Worm (Caenorhabditis elegans) whole organism, L4 larva: Measurements from ENCODE around the gene F28B12.1.

Experiments
- F10B5.3 ChIP-seq: sonication (generic microtip); optimal IDR thresholded peaks from 2 replicates; lab custom pipeline; 2016; ENCODE audit warnings: mild to moderate bottlenecking, missing genetic modification characterization, missing compliant biosample characterization
- F44E2.7 ChIP-seq: fragments of 200-800 bp; sonication (Bioruptor generic); IDR thresholded peaks from 2 replicates; pipeline ENCODE4 v2.1.2; 2022; ENCODE audit warnings: missing genetic modification characterization, missing compliant biosample characterization
- aha-1 ChIP-seq: fragments of 150-350 bp; peaks from one replicate; lab custom pipeline; 2014; ENCODE audit warnings: missing biosample characterization, missing genetic modification characterization
- aly-2 ChIP-seq: sonication (generic microtip); optimal IDR thresholded peaks from 2 replicates; lab custom pipeline; 2018; ENCODE audit warnings: missing biosample characterization, missing genetic modification characterization
- ama-1 ChIP-seq: fragments of 150-350 bp; optimal IDR thresholded peaks from 2 replicates; lab custom pipeline; 2014; ENCODE audit warnings: inconsistent platforms, mixed read lengths
- ceh-20 ChIP-seq: fragments of 200-800 bp; sonication (Bioruptor generic); IDR thresholded peaks from 2 replicates; pipeline ENCODE4 v1.3.6; 2022; ENCODE audit warnings: missing genetic modification reagents, missing genetic modification characterization, missing compliant biosample characterization
- ceh-32 ChIP-seq: sonication (generic microtip); optimal IDR thresholded peaks from 2 replicates; lab custom pipeline; 2016; ENCODE audit warnings: mild to moderate bottlenecking, missing genetic modification characterization, missing compliant biosample characterization; ENCODE audit not compliant: poor library complexity
- ces-1 ChIP-seq: fragments of 150-350 bp; sonication (generic microtip); optimal IDR thresholded peaks from 4 replicates; lab custom pipeline; 2014; ENCODE audit warnings: missing biosample characterization, missing genetic modification reagents, missing genetic modification characterization
- ctbp-1 ChIP-seq: fragments of 200-800 bp; sonication (Bioruptor generic); IDR thresholded peaks from 2 replicates; pipeline ENCODE4 v1.3.6; 2022; ENCODE audit warnings: missing genetic modification reagents, missing genetic modification characterization, missing compliant biosample characterization
- daf-16 ChIP-seq, 3 experiments: sonication (generic microtip); optimal IDR thresholded peaks; 2 replicates each; lab custom pipeline; 2016 to 2017; ENCODE audit warnings: missing genetic modification characterization in 3 of 3, missing genetic modification reagents in 3 of 3, mild to moderate bottlenecking in 2 of 3, missing compliant biosample characterization in 2 of 3, missing biosample characterization in 1 of 3, moderate library complexity in 1 of 3
- daf-8 ChIP-seq: fragments of 200-800 bp; sonication (Bioruptor generic); IDR thresholded peaks from 2 replicates; pipeline ENCODE4 v1.3.6; 2022; ENCODE audit warnings: missing genetic modification characterization, missing compliant biosample characterization
- dpl-1 ChIP-seq: fragments of 150-350 bp; optimal IDR thresholded peaks from 2 replicates; lab custom pipeline; 2014; ENCODE audit warnings: missing biosample characterization, missing genetic modification reagents, missing genetic modification characterization
- dve-1 ChIP-seq: sonication (generic microtip); optimal IDR thresholded peaks from 2 replicates; lab custom pipeline; 2017; ENCODE audit warnings: antibody characterized with exemption, mild to moderate bottlenecking, missing genetic modification characterization, missing compliant biosample characterization; ENCODE audit not compliant: insufficient read depth
- egl-43 ChIP-seq: fragments of 200-800 bp; sonication (Bioruptor generic); IDR thresholded peaks from 2 replicates; pipeline ENCODE4 v1.3.6; 2022; ENCODE audit warnings: missing genetic modification reagents, missing genetic modification characterization, missing compliant biosample characterization
- hif-1 ChIP-seq, 2 experiments: sonication (generic microtip); optimal IDR thresholded peaks; 2 replicates each; lab custom pipeline; 2016 to 2017; ENCODE audit warnings: missing compliant biosample characterization in 2 of 2, missing genetic modification characterization in 2 of 2, missing genetic modification reagents in 2 of 2, missing genotype in 2 of 2, mild to moderate bottlenecking in 1 of 2
- hlh-11 ChIP-seq: fragments of 200-800 bp; sonication (Bioruptor generic); optimal IDR thresholded peaks from 2 replicates; lab custom pipeline; 2018; ENCODE audit warnings: mild to moderate bottlenecking, missing genetic modification characterization, missing compliant biosample characterization
- hlh-30 ChIP-seq: sonication (generic microtip); optimal IDR thresholded peaks from 2 replicates; lab custom pipeline; 2017; ENCODE audit warnings: antibody characterized with exemption, mild to moderate bottlenecking, missing genetic modification characterization, missing compliant biosample characterization; ENCODE audit not compliant: insufficient read depth
- hmg-1.1 ChIP-seq: fragments of 200-800 bp; sonication (Bioruptor generic); IDR thresholded peaks from 2 replicates; pipeline ENCODE4 v1.3.6; 2022; ENCODE audit warnings: missing genetic modification reagents, missing genetic modification characterization, missing compliant biosample characterization
- jun-1 ChIP-seq: fragments of 150-350 bp; optimal IDR thresholded peaks from 2 replicates; lab custom pipeline; 2014; ENCODE audit warnings: missing biosample characterization, missing genetic modification reagents, missing genetic modification characterization
- lin-1 ChIP-seq: fragments of 200-800 bp; sonication (Bioruptor generic); IDR thresholded peaks from 2 replicates; pipeline ENCODE4 v1.3.6; 2022; ENCODE audit warnings: missing genetic modification reagents, missing genetic modification characterization, missing compliant biosample characterization
- lin-29 ChIP-seq: fragments of 200-800 bp; sonication (Bioruptor generic); IDR thresholded peaks from 2 replicates; pipeline ENCODE4 v1.3.6; 2022; ENCODE audit warnings: missing genetic modification reagents, missing genetic modification characterization, missing compliant biosample characterization
- lin-38 ChIP-seq: fragments of 200-800 bp; sonication (Bioruptor generic); IDR thresholded peaks from 2 replicates; pipeline ENCODE4 v1.3.6; 2022; ENCODE audit warnings: missing genetic modification reagents, missing genetic modification characterization, missing compliant biosample characterization
- lin-39 ChIP-seq: fragments of 150-350 bp; optimal IDR thresholded peaks from 2 replicates; lab custom pipeline; 2014; ENCODE audit warnings: missing biosample characterization, missing genetic modification reagents, missing genetic modification characterization
- lir-3 ChIP-seq: sonication (generic microtip); optimal IDR thresholded peaks from 2 replicates; lab custom pipeline; 2016; ENCODE audit warnings: mild to moderate bottlenecking, missing genetic modification characterization, missing compliant biosample characterization
- lsy-2 ChIP-seq, 2 experiments: fragments of 150-350 bp in 1 of 2; sonication (generic microtip) in 1 of 2; optimal IDR thresholded peaks; 2 replicates each; lab custom pipeline; 2014 to 2017; ENCODE audit warnings: missing biosample characterization in 2 of 2, missing genetic modification characterization in 2 of 2
- madf-9 ChIP-seq: fragments of 200-800 bp; sonication (Bioruptor generic); conservative IDR thresholded peaks from 2 replicates; pipeline ENCODE4 v1.3.6; 2022; ENCODE audit warnings: missing genetic modification reagents, missing genetic modification characterization, missing compliant biosample characterization
- mdl-1 ChIP-seq, 2 experiments: fragments of 150-350 bp in 1 of 2; sonication (generic microtip) in 1 of 2; optimal IDR thresholded peaks; 2 replicates each; lab custom pipeline; 2014 to 2017; ENCODE audit warnings: missing biosample characterization in 2 of 2, missing genetic modification characterization in 2 of 2
- mdt-29 ChIP-seq: fragments of 200-800 bp; sonication (Bioruptor generic); IDR thresholded peaks from 2 replicates; pipeline ENCODE4 v1.3.6; 2022; ENCODE audit warnings: missing genetic modification reagents, missing genetic modification characterization, missing compliant biosample characterization
- mep-1 ChIP-seq: fragments of 150-350 bp; sonication (generic microtip); optimal IDR thresholded peaks from 3 replicates; lab custom pipeline; 2014; ENCODE audit warnings: missing biosample characterization, missing genetic modification characterization
- nhr-10 ChIP-seq: fragments of 150-350 bp; optimal IDR thresholded peaks from 2 replicates; lab custom pipeline; 2014; ENCODE audit warnings: missing biosample characterization, missing genetic modification characterization
- nhr-102 ChIP-seq: sonication (generic microtip); optimal IDR thresholded peaks from 2 replicates; lab custom pipeline; 2016; ENCODE audit warnings: mild to moderate bottlenecking, missing genetic modification characterization, moderate library complexity, missing compliant biosample characterization
- nhr-11 ChIP-seq: fragments of 150-350 bp; optimal IDR thresholded peaks from 2 replicates; lab custom pipeline; 2014; ENCODE audit warnings: missing biosample characterization, missing genetic modification characterization
- nhr-111 ChIP-seq: fragments of 200-800 bp; sonication (Bioruptor generic); optimal IDR thresholded peaks from 2 replicates; lab custom pipeline; 2018; ENCODE audit warnings: mild to moderate bottlenecking, missing genetic modification characterization, missing compliant biosample characterization
- nhr-28 ChIP-seq: fragments of 150-350 bp; optimal IDR thresholded peaks from 2 replicates; lab custom pipeline; 2014; ENCODE audit warnings: missing biosample characterization, missing genetic modification characterization
- nhr-48 ChIP-seq: sonication (generic microtip); optimal IDR thresholded peaks from 2 replicates; lab custom pipeline; 2016; ENCODE audit warnings: mild to moderate bottlenecking, missing genetic modification characterization, missing compliant biosample characterization
- nhr-76 ChIP-seq: fragments of 150-350 bp; optimal IDR thresholded peaks from 2 replicates; lab custom pipeline; 2014; ENCODE audit warnings: missing biosample characterization, missing genetic modification characterization
- pqm-1 ChIP-seq: sonication (generic microtip); optimal IDR thresholded peaks from 2 replicates; lab custom pipeline; 2017; ENCODE audit warnings: missing biosample characterization, missing genetic modification characterization
- rbr-2 ChIP-seq: sonication (generic microtip); optimal IDR thresholded peaks from 2 replicates; lab custom pipeline; 2016; ENCODE audit warnings: missing genotype, missing genetic modification characterization, missing compliant biosample characterization
- set-16 ChIP-seq: fragments of 200-800 bp; sonication (Bioruptor generic); IDR thresholded peaks from 2 replicates; pipeline ENCODE4 v1.3.6; 2022; ENCODE audit warnings: missing genetic modification reagents, missing genetic modification characterization, missing compliant biosample characterization
- spr-1 ChIP-seq: sonication (generic microtip); optimal IDR thresholded peaks from 2 replicates; lab custom pipeline; 2016; ENCODE audit warnings: mild to moderate bottlenecking, missing genetic modification characterization, missing compliant biosample characterization
- spr-3 ChIP-seq: fragments of 200-800 bp; sonication (Bioruptor generic); optimal IDR thresholded peaks from 2 replicates; lab custom pipeline; 2018; ENCODE audit warnings: mild to moderate bottlenecking, missing genetic modification characterization, missing compliant biosample characterization
- tag-97 ChIP-seq: fragments of 200-800 bp; sonication (Bioruptor generic); IDR thresholded peaks from 2 replicates; pipeline ENCODE4 v1.3.6; 2022; ENCODE audit warnings: missing genetic modification characterization, missing compliant biosample characterization
- tra-1 ChIP-seq: fragments of 200-800 bp; sonication (Bioruptor generic); IDR thresholded peaks from 2 replicates; pipeline ENCODE4 v1.3.6; 2022; ENCODE audit warnings: missing genetic modification reagents, missing genetic modification characterization, missing compliant biosample characterization
- unc-62 ChIP-seq, 3 experiments: fragments of 150-350 bp in 1 of 3; sonication (generic microtip); optimal IDR thresholded peaks in 2 of 3; peaks in 1 of 3; 1 replicate in 1 of 3; 2 replicates in 2 of 3; lab custom pipeline; 2014 to 2017; ENCODE audit warnings: missing biosample characterization in 3 of 3, missing genetic modification characterization in 3 of 3, missing genetic modification reagents in 3 of 3, missing genotype in 1 of 3
- zfp-3 ChIP-seq: fragments of 200-800 bp; sonication (Bioruptor generic); conservative IDR thresholded peaks from 2 replicates; pipeline ENCODE4 v1.3.6; 2022; ENCODE audit warnings: missing genetic modification reagents, missing genetic modification characterization, missing compliant biosample characterization
- zip-2 ChIP-seq: fragments of 150-350 bp; optimal IDR thresholded peaks from 2 replicates; lab custom pipeline; 2014; ENCODE audit warnings: missing biosample characterization, missing genetic modification characterization

Gene F28B12.1

ce11 chrII:5899865-5900486 is 42.8 kb upstream of the F28B12.1 start:
- TF ChIP-seq daf-16 (GFP tag; optimal IDR thresholded peaks at IDR 0.05; lab: Kevin White, UChicago) (no peak), daf-16 (tag; optimal IDR thresholded peaks at IDR 0.05; lab: Kevin White, UChicago) (peak; percentile 29), aha-1 (peak; percentile 97), nhr-28 (tag; lab: Kevin White, UChicago) (peak; percentile 67), unc-62 (GFP tag; optimal IDR thresholded peaks at IDR 0.05 in 1 of 2; lab: Kevin White, UChicago) (no peak), unc-62 (tag; optimal IDR thresholded peaks at IDR 0.05; lab: Kevin White, UChicago) (no peak), nhr-11 (tag; lab: Kevin White, UChicago) (no peak), pqm-1 (peak; percentile 30), ces-1 (no peak), lsy-2 (tag; optimal IDR thresholded peaks at IDR 0.05; lab: Kevin White, UChicago) (no peak), zfp-3 (no peak), lir-3 (tag; lab: Kevin White, UChicago) (no peak), hlh-11 (tag; lab: Kevin White, UChicago) (peak; percentile 25), hif-1 (tag; optimal IDR thresholded peaks at IDR 0.05; lab: Kevin White, UChicago) (no peak)
- TF ChIP-seq, all 104 proteins: peak for 5

- peak; percentile 89 for TF ChIP-seq egl-43 (GFP tag; lab: Robert Waterston, UW)
- TF ChIP-seq aha-1, result no peak
- peak; percentile 68; the same call in 1 of the 2 replicates for TF ChIP-seq lin-1 (GFP tag; lab: Robert Waterston, UW)
- peak; percentile 65 for TF ChIP-seq mep-1
- peak; percentile 60 to 61 for TF ChIP-seq mdl-1 (tag; optimal IDR thresholded peaks at IDR 0.05; lab: Kevin White, UChicago)
- TF ChIP-seq tag-97 (GFP tag; lab: Robert Waterston, UW), result no peak
- TF ChIP-seq jun-1 (tag; lab: Kevin White, UChicago), result peak; percentile 4
- peak; percentile 83 for TF ChIP-seq hmg-1.1 (GFP tag; lab: Robert Waterston, UW)
- TF ChIP-seq tra-1 (GFP tag; lab: Robert Waterston, UW), result no peak
- TF ChIP-seq ctbp-1 (GFP tag; lab: Robert Waterston, UW), result peak; percentile 81
- TF ChIP-seq mdt-29 (GFP tag; lab: Robert Waterston, UW), result no peak
- no peak for TF ChIP-seq nhr-76
- TF ChIP-seq hlh-11 (tag; lab: Kevin White, UChicago), result peak; percentile 90
- peak; percentile 99 for TF ChIP-seq set-16 (GFP tag; lab: Robert Waterston, UW)
- peak; percentile 58 for TF ChIP-seq spr-1 (tag; lab: Kevin White, UChicago)
- TF ChIP-seq madf-9 (GFP tag; lab: Robert Waterston, UW), result peak; percentile 98
- no peak for TF ChIP-seq daf-8 (GFP tag; lab: Robert Waterston, UW)
- TF ChIP-seq F10B5.3, result peak; percentile 55
- TF ChIP-seq hlh-30 (tag; lab: Kevin White, UChicago), result peak; percentile 22
- 0 out of 2 replicates have a peak, but pooled peaks have one; percentile 43 for TF ChIP-seq lin-29
- peak; percentile 27 for TF ChIP-seq ceh-32 (tag; lab: Kevin White, UChicago)
- TF ChIP-seq nhr-10 (tag; lab: Kevin White, UChicago), result no peak
- peak; percentile 56 for TF ChIP-seq dve-1 (tag; lab: Kevin White, UChicago)
- peak; percentile 74 for TF ChIP-seq rbr-2
- TF ChIP-seq zip-2 (tag; lab: Kevin White, UChicago), result no peak
- TF ChIP-seq nhr-102 (tag; lab: Kevin White, UChicago), result peak; percentile 43
- TF ChIP-seq nhr-48 (tag; lab: Kevin White, UChicago), result peak; percentile 71
- no peak for TF ChIP-seq lin-39 (tag; lab: Kevin White, UChicago)
- no peak for TF ChIP-seq ama-1 (lab: Kevin White, UChicago)
- TF ChIP-seq lin-38 (GFP tag; lab: Robert Waterston, UW), result peak; percentile 32
- no peak for TF ChIP-seq daf-16 (GFP tag; optimal IDR thresholded peaks at IDR 0.05; lab: Kevin White, UChicago)
- TF ChIP-seq daf-16 (tag; optimal IDR thresholded peaks at IDR 0.05; lab: Kevin White, UChicago), result peak; percentile 36
- no peak for TF ChIP-seq F44E2.7 (GFP tag; lab: Robert Waterston, UW)
- TF ChIP-seq dpl-1 (GFP tag; lab: Kevin White, UChicago), result peak; percentile 16
- TF ChIP-seq spr-3, result no peak
- TF ChIP-seq lsy-2 (tag; optimal IDR thresholded peaks at IDR 0.05; lab: Kevin White, UChicago), result peak in 1 of 2 experiments; percentile 15
- TF ChIP-seq ceh-20 (GFP tag; lab: Robert Waterston, UW), result no peak; the same call in 1 of the 2 replicates
- TF ChIP-seq lir-3 (tag; lab: Kevin White, UChicago), result no peak
- peak; percentile 36 for TF ChIP-seq nhr-28 (tag; lab: Kevin White, UChicago)
- TF ChIP-seq aly-2, result no peak
- TF ChIP-seq nhr-111, result peak; percentile 45
Observed at ce11 chrII:5901407-5902026, 41.2 kb upstream of the F28B12.1 start.
